Fruit fly (Drosophila melanogaster): ENCODE measurements around the gene CG14454.

CG14454 gene

DNA sequence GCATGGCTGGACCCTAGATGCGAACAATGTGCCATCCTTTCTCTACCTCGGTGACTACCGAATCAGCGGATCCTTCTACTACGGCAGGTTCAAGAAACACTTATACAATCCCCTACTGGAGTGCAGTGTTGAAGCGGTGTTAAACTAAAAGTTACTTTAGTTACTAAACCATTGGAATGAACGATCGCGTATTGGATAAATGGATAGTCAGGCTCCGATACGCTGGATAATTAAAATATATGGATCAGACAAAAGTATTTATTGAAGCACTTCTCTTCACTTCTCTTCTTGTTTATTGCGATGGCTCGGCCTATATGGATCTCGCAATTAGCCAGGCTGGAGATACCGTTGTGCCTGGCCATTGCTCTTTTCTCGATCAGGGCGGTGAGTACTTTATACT, 44.0 kb downstream of the CG14454 start, which contains the start of gene CG33770:
Gene CG33770 (plus strand): TSS at position 301 of the 400 bp plus-strand sequence.
- TF ChIP-seq CG32121 (GFP tag; IDR thresholded peaks at IDR 0.05) (no peak), CG4496 (GFP tag; IDR thresholded peaks at IDR 0.05) (no peak), CG17806 (tag; optimal IDR thresholded peaks at IDR 0.05) (no peak), Snoo (tag; optimal IDR thresholded peaks at IDR 0.05) (no peak), Pif1A (GFP tag; optimal IDR thresholded peaks at IDR 0.05) (no peak), CG8301 (tag; optimal IDR thresholded peaks at IDR 0.05) (no peak), Pif1B (GFP tag; optimal IDR thresholded peaks at IDR 0.05) (no peak), CG14655 (GFP tag; optimal IDR thresholded peaks at IDR 0.05) (no peak), fd96Ca (GFP tag; IDR thresholded peaks at IDR 0.05) (no peak), Ets98B (GFP tag; IDR thresholded peaks at IDR 0.05) (no peak), gl (tag; optimal IDR thresholded peaks at IDR 0.05) (no peak), EcR (GFP tag; optimal IDR thresholded peaks at IDR 0.05) (no peak), rn (GFP tag; IDR thresholded peaks at IDR 0.05) (no peak), CG34367 (tag; optimal IDR thresholded peaks at IDR 0.05) (no peak), CG9948 (tag; optimal IDR thresholded peaks at IDR 0.05) (no peak), D1 (tag; optimal IDR thresholded peaks at IDR 0.05) (no peak), CG13204 (GFP tag; optimal IDR thresholded peaks at IDR 0.05) (no peak), CG8159 (tag; optimal IDR thresholded peaks at IDR 0.05) (no peak), CG15710 (tag; optimal IDR thresholded peaks at IDR 0.05) (no peak)

DNA sequence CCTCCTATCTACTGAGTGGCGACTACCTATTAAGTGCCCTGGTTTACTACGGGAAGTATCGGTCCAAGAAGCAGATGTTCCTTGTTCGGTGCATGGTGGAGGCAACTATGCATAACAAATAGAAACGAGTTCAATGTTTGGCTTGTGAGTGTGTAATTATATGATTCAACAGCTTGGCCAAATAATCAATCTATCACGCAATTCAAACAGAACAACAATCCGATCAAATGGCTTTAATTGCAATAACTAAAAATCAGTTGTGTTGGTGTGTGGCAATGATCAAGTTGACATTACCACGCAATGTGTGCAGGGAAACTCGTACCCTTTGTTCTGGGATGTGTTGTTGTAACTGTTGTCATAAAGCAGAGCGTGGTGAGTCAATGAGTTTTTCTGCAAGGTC, 44.7 kb downstream of the CG14454 start, which contains the start of gene CG33769:
Gene CG33769 (plus strand): TSS at position 301 of the 400 bp plus-strand sequence.
- TF ChIP-seq CG13204 (GFP tag; optimal IDR thresholded peaks at IDR 0.05), result no peak
- TF ChIP-seq CG8301 (tag; optimal IDR thresholded peaks at IDR 0.05), result no peak
- TF ChIP-seq Pif1A (GFP tag; optimal IDR thresholded peaks at IDR 0.05), result no peak
- no peak for TF ChIP-seq Ets98B (GFP tag; IDR thresholded peaks at IDR 0.05)
- TF ChIP-seq gl (tag; optimal IDR thresholded peaks at IDR 0.05), result no peak
- TF ChIP-seq Snoo (tag; optimal IDR thresholded peaks at IDR 0.05), result no peak

DNA sequence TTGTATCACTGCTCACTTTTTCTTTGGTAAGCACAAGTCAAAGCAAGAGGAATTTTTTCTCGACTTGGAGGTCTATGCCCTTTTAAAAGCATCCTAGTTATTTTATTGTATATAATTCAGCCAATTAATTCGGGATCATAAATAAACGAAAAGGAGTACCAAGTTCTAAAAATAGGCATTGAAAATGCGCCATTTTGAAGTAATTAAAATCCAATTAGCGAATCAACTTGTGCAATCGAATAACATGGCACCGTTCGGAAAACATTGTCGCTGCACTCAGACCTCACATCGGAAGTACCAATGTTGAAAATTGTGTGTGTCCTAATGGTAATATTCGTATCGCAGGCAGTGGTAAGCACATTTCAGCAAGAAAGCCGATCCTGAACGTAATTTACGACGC, 45.5 kb downstream of the CG14454 start, which contains the start of gene CG33768:
Gene CG33768 (plus strand): TSS at position 301 of the 400 bp plus-strand sequence.
- TF ChIP-seq Pif1B (GFP tag; optimal IDR thresholded peaks at IDR 0.05), result no peak
- TF ChIP-seq CG4496 (GFP tag; IDR thresholded peaks at IDR 0.05), result no peak
- no peak for TF ChIP-seq D1 (tag; optimal IDR thresholded peaks at IDR 0.05)
- TF ChIP-seq Pif1A (GFP tag; optimal IDR thresholded peaks at IDR 0.05), result no peak
- no peak for TF ChIP-seq CG15710 (tag; optimal IDR thresholded peaks at IDR 0.05)
- TF ChIP-seq CG13204 (GFP tag; optimal IDR thresholded peaks at IDR 0.05), result no peak
- TF ChIP-seq Snoo (tag; optimal IDR thresholded peaks at IDR 0.05), result no peak
- no peak for TF ChIP-seq fd96Ca (GFP tag; IDR thresholded peaks at IDR 0.05)
- no peak for TF ChIP-seq gl (tag; optimal IDR thresholded peaks at IDR 0.05)
- no peak for TF ChIP-seq CG8159 (tag; optimal IDR thresholded peaks at IDR 0.05)
- TF ChIP-seq CG9948 (tag; optimal IDR thresholded peaks at IDR 0.05), result no peak
- TF ChIP-seq Ets98B (GFP tag; IDR thresholded peaks at IDR 0.05), result no peak

DNA sequence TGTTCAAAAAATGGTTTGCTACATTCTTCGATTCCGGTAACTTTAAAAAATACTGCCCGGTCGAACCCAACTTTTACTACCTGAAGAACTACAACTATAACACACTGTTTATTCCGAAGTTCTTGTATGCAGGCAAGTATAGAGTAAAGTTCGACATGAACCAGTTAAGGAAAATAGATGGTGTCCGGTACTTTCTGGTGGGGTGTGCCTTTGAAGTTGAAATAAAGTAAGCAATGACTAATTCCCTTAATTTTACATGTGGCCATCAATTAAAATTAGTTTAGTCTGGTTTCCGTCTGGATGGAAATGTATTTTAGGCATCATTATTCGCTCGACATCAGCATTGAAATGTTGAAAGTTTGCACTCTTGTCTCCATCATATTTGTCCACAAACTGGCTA, 46.3 kb downstream of the CG14454 start, which contains the start of gene CG33767:
Gene CG33767 (plus strand): TSS at position 301 of the 400 bp plus-strand sequence.
- TF ChIP-seq CG8301 (tag; optimal IDR thresholded peaks at IDR 0.05), result no peak
- TF ChIP-seq CG15710 (tag; optimal IDR thresholded peaks at IDR 0.05), result no peak
- TF ChIP-seq CG10348 (GFP tag; IDR thresholded peaks at IDR 0.05), result no peak
- no peak for TF ChIP-seq CG8159 (tag; optimal IDR thresholded peaks at IDR 0.05)
- no peak for TF ChIP-seq EcR (GFP tag; optimal IDR thresholded peaks at IDR 0.05)
- no peak for TF ChIP-seq gl (tag; optimal IDR thresholded peaks at IDR 0.05)
- no peak for TF ChIP-seq fd96Ca (GFP tag; IDR thresholded peaks at IDR 0.05)
- TF ChIP-seq Snoo (tag; optimal IDR thresholded peaks at IDR 0.05), result no peak
- TF ChIP-seq CG12605 (GFP tag; IDR thresholded peaks at IDR 0.05), result no peak
- TF ChIP-seq rn (GFP tag; IDR thresholded peaks at IDR 0.05), result no peak
- no peak for TF ChIP-seq CG4496 (GFP tag; IDR thresholded peaks at IDR 0.05)
- no peak for TF ChIP-seq Ets98B (GFP tag; IDR thresholded peaks at IDR 0.05)
- no peak for TF ChIP-seq CG14655 (GFP tag; optimal IDR thresholded peaks at IDR 0.05)
- no peak for TF ChIP-seq CG17806 (tag; optimal IDR thresholded peaks at IDR 0.05)
- no peak for TF ChIP-seq Pif1A (GFP tag; optimal IDR thresholded peaks at IDR 0.05)
- no peak for TF ChIP-seq CG9948 (tag; optimal IDR thresholded peaks at IDR 0.05)
- no peak for TF ChIP-seq CG13204 (GFP tag; optimal IDR thresholded peaks at IDR 0.05)
- TF ChIP-seq CG32121 (GFP tag; IDR thresholded peaks at IDR 0.05), result no peak

DNA sequence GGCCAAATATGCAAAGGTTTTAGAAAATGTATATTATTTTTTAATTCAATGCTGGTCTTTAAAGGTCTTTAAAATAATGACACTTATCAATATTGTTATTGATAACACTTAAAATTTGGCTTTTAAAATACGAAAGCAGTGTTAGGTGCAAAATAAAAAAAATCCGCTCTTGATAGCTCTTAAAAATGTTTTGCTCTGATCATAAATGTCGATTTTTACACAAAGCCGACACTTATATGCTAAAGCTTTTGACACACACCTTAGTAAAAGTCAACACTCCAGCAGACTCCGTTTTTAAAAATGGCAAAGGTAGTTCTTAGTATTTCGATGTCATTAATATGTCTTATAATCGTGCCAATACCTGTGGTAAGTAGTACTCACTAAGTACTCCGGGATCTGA, 47.0 kb downstream of the CG14454 start, which contains the start of gene CG33766:
Gene CG33766 (plus strand): TSS at position 301 of the 400 bp plus-strand sequence.
- TF ChIP-seq CG17806 (tag; optimal IDR thresholded peaks at IDR 0.05) (no peak), EcR (GFP tag; optimal IDR thresholded peaks at IDR 0.05) (no peak), CG32121 (GFP tag; IDR thresholded peaks at IDR 0.05) (no peak), Pif1A (GFP tag; optimal IDR thresholded peaks at IDR 0.05) (no peak), CG14655 (GFP tag; optimal IDR thresholded peaks at IDR 0.05) (no peak), CG13204 (GFP tag; optimal IDR thresholded peaks at IDR 0.05) (no peak), Ets98B (GFP tag; IDR thresholded peaks at IDR 0.05) (no peak), fd96Ca (GFP tag; IDR thresholded peaks at IDR 0.05) (no peak), Snoo (tag; optimal IDR thresholded peaks at IDR 0.05) (no peak), CG34367 (tag; optimal IDR thresholded peaks at IDR 0.05) (no peak), CG4496 (GFP tag; IDR thresholded peaks at IDR 0.05) (no peak), CG15710 (tag; optimal IDR thresholded peaks at IDR 0.05) (no peak), CG12605 (GFP tag; IDR thresholded peaks at IDR 0.05) (no peak), D1 (tag; optimal IDR thresholded peaks at IDR 0.05) (no peak), Pif1B (GFP tag; optimal IDR thresholded peaks at IDR 0.05) (no peak), rn (GFP tag; IDR thresholded peaks at IDR 0.05) (no peak), CG9948 (tag; optimal IDR thresholded peaks at IDR 0.05) (no peak), CG8301 (tag; optimal IDR thresholded peaks at IDR 0.05) (no peak)

DNA sequence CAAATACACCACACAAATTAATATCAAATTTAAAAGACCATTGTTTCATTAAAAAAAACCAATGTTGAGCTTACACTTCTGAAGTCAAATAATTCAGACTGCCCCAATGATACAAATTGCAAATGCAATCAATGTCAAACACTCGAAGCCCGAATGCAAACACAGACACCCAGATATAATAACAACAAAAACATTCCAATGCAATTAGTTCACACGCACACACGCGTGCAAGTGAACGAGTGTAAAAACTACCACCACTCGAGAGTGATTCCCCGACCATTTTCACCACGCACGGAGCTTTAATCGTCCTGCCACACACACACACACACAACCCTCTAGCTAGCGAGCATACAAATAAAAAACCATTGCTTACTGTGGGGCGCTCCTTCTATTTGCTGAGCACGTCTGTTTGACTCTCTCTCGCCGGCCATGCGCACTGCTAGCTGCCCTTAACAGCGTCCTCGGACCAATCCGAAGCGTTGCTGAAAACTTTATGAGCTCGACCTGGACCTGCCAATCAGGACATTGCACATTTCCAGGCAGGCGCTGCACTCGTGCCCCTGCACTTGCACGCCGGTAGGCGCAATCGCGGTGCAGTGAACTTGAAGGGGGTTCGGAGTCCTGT, 49.9 kb downstream of the CG14454 start:
- TF ChIP-seq CG8159 (tag; optimal IDR thresholded peaks at IDR 0.05) (no peak), Pif1A (GFP tag; optimal IDR thresholded peaks at IDR 0.05) (no peak), EcR (GFP tag; optimal IDR thresholded peaks at IDR 0.05) (no peak), gl (tag; optimal IDR thresholded peaks at IDR 0.05) (no peak), CG10348 (GFP tag; IDR thresholded peaks at IDR 0.05) (no peak), CG12605 (GFP tag; IDR thresholded peaks at IDR 0.05) (no peak), fd96Ca (GFP tag; IDR thresholded peaks at IDR 0.05) (no peak), CG14655 (GFP tag; optimal IDR thresholded peaks at IDR 0.05) (no peak), D1 (tag; optimal IDR thresholded peaks at IDR 0.05) (no peak), Ets98B (GFP tag; IDR thresholded peaks at IDR 0.05) (no peak), CG4496 (GFP tag; IDR thresholded peaks at IDR 0.05) (no peak), CG32121 (GFP tag; IDR thresholded peaks at IDR 0.05) (no peak), Pif1B (GFP tag; optimal IDR thresholded peaks at IDR 0.05) (no peak)
